Worm (Caenorhabditis elegans): ENCODE measurements around the gene nhr-211.

The nhr-211 gene

DNA sequence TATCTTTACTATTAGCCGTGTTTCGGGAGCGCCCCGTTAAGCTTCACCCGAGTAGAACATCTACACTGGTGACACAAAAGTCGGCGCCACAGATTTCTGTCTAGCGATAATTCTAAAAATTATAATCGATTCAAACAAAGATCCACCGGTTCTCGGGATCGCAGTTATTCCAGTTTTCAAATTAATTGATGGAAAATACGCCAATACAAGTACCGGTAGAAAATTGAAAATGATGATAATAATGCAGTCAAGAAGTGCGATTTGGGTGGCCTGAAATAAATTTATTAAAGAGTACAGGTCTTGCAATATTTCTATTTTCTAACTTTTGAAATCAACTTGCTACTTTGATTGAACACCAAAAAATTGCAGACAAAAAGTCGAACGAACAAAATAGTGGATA lies 19.3 kb upstream of the nhr-211 start:
- TF ChIP-seq lin-11 (tag; optimal IDR thresholded peaks at IDR 0.05) (no peak), unc-55 (GFP tag; optimal IDR thresholded peaks at IDR 0.05) (no peak), zag-1 (tag; optimal IDR thresholded peaks at IDR 0.05) (no peak), egl-27 (tag; optimal IDR thresholded peaks at IDR 0.05) (no peak), nhr-11 (tag; optimal IDR thresholded peaks at IDR 0.05) (no peak), skn-1 (tag; optimal IDR thresholded peaks at IDR 0.05) (no peak), blmp-1 (tag; optimal IDR thresholded peaks at IDR 0.05; ENCODE audit: insufficient read depth) (no peak), Y55F3AM.14 (GFP tag; optimal IDR thresholded peaks at IDR 0.05) (no peak)

DNA sequence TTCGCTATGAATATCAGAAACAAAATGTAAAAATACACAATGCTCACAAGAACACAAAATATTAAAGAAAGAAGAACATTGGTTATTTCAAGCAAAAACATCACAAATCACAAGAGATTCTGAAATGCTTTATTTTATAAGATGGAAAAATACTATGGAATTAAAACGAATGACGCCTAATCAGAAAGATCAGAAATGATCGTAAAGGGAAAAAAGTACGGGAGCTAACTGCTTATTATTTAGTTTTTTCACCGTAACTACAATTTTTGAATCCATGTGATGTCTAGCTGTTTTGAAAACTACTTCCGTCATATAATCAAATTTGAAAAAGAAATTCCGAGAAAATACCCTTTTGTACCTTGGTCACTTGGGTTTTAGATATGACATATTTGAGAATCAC lies 18.3 kb upstream of the nhr-211 start, which contains the start of gene srbc-57:
TSS of gene srbc-57 (minus strand) at position 101 of the 400 bp plus-strand sequence.
- no peak for TF ChIP-seq nhr-11 (tag; optimal IDR thresholded peaks at IDR 0.05)
- no peak for TF ChIP-seq dmd-4 (tag; optimal IDR thresholded peaks at IDR 0.05)
- TF ChIP-seq peb-1 (tag; optimal IDR thresholded peaks at IDR 0.05), result no peak
- no peak for TF ChIP-seq nhr-23 (tag; optimal IDR thresholded peaks at IDR 0.05)
- TF ChIP-seq C34F6.9 (tag; optimal IDR thresholded peaks at IDR 0.05), result no peak
- no peak for TF ChIP-seq Y55F3AM.14 (GFP tag; optimal IDR thresholded peaks at IDR 0.05)
- TF ChIP-seq nhr-6 (tag; optimal IDR thresholded peaks at IDR 0.05), result no peak
- TF ChIP-seq mbf-1 (tag; optimal IDR thresholded peaks at IDR 0.05), result no peak
- no peak for TF ChIP-seq snpc-4 (tag; optimal IDR thresholded peaks at IDR 0.05)
- TF ChIP-seq nhr-12 (tag; optimal IDR thresholded peaks at IDR 0.05), result no peak
- no peak for TF ChIP-seq ceh-82 (tag; optimal IDR thresholded peaks at IDR 0.05)

DNA sequence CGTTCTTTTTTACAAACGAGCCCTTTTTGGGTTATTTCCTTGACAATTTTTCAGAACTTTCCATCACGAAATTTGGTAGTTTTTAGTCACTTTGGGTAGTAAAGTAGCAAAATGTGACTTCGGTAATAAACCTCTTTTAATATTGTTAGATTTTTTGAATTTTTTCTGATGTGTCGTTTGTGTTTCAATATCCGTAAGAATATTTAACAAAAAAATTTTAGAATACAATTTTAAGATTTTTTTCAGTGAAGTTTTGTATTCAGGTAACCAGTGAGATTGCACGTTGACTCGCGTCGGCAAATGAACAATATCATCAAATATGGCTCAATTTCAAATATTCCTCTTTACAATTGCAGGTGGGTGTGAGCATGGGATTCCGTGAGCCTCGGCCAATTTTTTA lies 14.2 kb upstream of the nhr-211 start, which contains the start of gene srt-31:
TSS of gene srt-31 (plus strand) at position 301 of the 400 bp plus-strand sequence.
- no peak for TF ChIP-seq nhr-237 (tag; optimal IDR thresholded peaks at IDR 0.05)
- no peak for TF ChIP-seq ztf-1 (GFP tag; conservative IDR thresholded peaks at IDR 0.05)
- TF ChIP-seq unc-55 (GFP tag; optimal IDR thresholded peaks at IDR 0.05), result no peak
- TF ChIP-seq sma-9 (GFP tag; optimal IDR thresholded peaks at IDR 0.05), result no peak
- TF ChIP-seq sma-9 (tag; optimal IDR thresholded peaks at IDR 0.05), result no peak
- no peak for TF ChIP-seq elt-1 (tag; optimal IDR thresholded peaks at IDR 0.05)
- TF ChIP-seq ceh-16 (tag; optimal IDR thresholded peaks at IDR 0.05), result no peak
- no peak for TF ChIP-seq ztf-4 (tag; optimal IDR thresholded peaks at IDR 0.05)
- TF ChIP-seq nhr-6 (tag; optimal IDR thresholded peaks at IDR 0.05), result no peak
- TF ChIP-seq ceh-82 (tag; optimal IDR thresholded peaks at IDR 0.05), result no peak
- no peak for TF ChIP-seq crh-2 (tag; optimal IDR thresholded peaks at IDR 0.05)
- no peak for TF ChIP-seq Y55F3AM.14 (GFP tag; optimal IDR thresholded peaks at IDR 0.05)
- no peak for TF ChIP-seq ztf-11 (tag; optimal IDR thresholded peaks at IDR 0.05)

DNA sequence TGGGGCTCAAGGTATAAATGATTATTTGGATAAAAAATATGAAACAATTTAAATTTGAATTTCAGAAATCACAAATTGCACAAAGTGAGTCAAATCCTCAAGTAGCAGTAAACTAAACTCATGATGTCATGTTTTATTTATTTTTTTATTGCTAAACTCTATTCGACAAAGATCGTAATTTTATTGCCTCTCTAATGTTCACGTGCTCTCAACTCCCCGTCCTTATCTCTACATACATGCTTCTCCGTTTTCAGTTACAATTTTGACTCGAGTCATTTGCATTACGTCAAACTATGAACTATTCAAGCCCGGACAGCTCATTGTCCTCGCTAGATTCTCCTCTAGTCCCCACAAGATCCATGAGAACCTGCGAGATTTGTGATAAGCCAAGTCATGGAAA lies 12.3 kb upstream of the nhr-211 start, which contains the start of gene nhr-99:
TSS of gene nhr-99 (plus strand) at position 263 of the 400 bp plus-strand sequence.
- TF ChIP-seq skn-1 (tag; optimal IDR thresholded peaks at IDR 0.05) (no peak), nhr-21 (tag; optimal IDR thresholded peaks at IDR 0.05) (no peak), crh-2 (tag; optimal IDR thresholded peaks at IDR 0.05) (peak; percentile 26), ztf-11 (tag; optimal IDR thresholded peaks at IDR 0.05) (no peak), alr-1 (tag; optimal IDR thresholded peaks at IDR 0.05) (no peak), fos-1 (tag; optimal IDR thresholded peaks at IDR 0.05) (peak; percentile 79), sma-9 (GFP tag; optimal IDR thresholded peaks at IDR 0.05) (peak; percentile 43), sma-9 (tag; optimal IDR thresholded peaks at IDR 0.05) (no peak), lin-39 (tag; optimal IDR thresholded peaks at IDR 0.05) (no peak), elt-3 (tag; optimal IDR thresholded peaks at IDR 0.05) (no peak), gmeb-1 (tag; optimal IDR thresholded peaks at IDR 0.05) (no peak)

DNA sequence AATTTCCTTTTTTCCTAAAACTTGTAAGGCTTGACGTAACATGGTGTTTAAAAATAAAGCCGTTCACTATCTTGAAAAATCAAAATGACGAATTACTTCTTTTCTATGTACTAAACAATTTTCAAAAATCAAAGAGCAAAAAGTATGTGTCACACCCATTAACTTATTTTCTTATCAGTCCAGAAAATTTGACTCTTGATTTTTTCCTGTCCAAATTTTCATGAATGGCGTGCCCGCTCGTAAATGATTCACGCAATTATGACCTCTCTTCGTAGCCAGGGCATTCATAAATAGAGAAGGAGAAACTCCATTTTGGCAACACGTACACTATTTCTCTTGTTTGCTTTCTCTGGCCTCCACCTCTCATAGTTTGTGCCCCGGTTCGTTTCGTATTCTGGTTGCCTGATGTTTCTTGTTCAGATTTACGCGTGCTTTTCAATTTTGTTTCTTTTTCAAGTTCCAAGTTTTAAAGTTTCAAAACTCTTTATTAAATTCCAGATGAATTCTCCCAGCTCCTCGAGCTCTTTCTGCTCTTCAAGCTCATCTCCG lies 9.0 kb upstream of the nhr-211 start, which contains the start of gene nhr-55:
TSS of gene nhr-55 (plus strand) at position 499 of the 549 bp plus-strand sequence.
- no peak for TF ChIP-seq lin-13 (GFP tag; optimal IDR thresholded peaks at IDR 0.05)
- peak; percentile 44 for TF ChIP-seq crh-2 (tag; optimal IDR thresholded peaks at IDR 0.05)
- no peak for TF ChIP-seq nhr-6 (tag; optimal IDR thresholded peaks at IDR 0.05)
- TF ChIP-seq ztf-4 (tag; optimal IDR thresholded peaks at IDR 0.05), result no peak
- no peak for TF ChIP-seq Y55F3AM.14 (GFP tag; optimal IDR thresholded peaks at IDR 0.05)
- no peak for TF ChIP-seq nhr-77 (tag; optimal IDR thresholded peaks at IDR 0.05)
- no peak for TF ChIP-seq ceh-82 (tag; optimal IDR thresholded peaks at IDR 0.05)
- TF ChIP-seq sma-3 (GFP tag; optimal IDR thresholded peaks at IDR 0.05), result no peak
- TF ChIP-seq snpc-4 (tag; optimal IDR thresholded peaks at IDR 0.05), result no peak
- TF ChIP-seq nhr-25 (tag; optimal IDR thresholded peaks at IDR 0.05), result no peak
- TF ChIP-seq blmp-1 (tag; optimal IDR thresholded peaks at IDR 0.05; ENCODE audit: insufficient read depth), result no peak
- TF ChIP-seq nhr-237 (tag; optimal IDR thresholded peaks at IDR 0.05), result no peak
- TF ChIP-seq peb-1 (tag; optimal IDR thresholded peaks at IDR 0.05), result no peak
- TF ChIP-seq F13H6.1 (tag; optimal IDR thresholded peaks at IDR 0.05), result no peak
- TF ChIP-seq fos-1 (tag; optimal IDR thresholded peaks at IDR 0.05), result peak; percentile 93
- TF ChIP-seq ama-1 (optimal IDR thresholded peaks at IDR 0.05), result no peak
- peak; percentile 53 for TF ChIP-seq sma-9 (GFP tag; optimal IDR thresholded peaks at IDR 0.05)
- TF ChIP-seq sma-9 (tag; optimal IDR thresholded peaks at IDR 0.05), result no peak
- TF ChIP-seq unc-39 (tag; optimal IDR thresholded peaks at IDR 0.05), result no peak
- TF ChIP-seq alr-1 (tag; optimal IDR thresholded peaks at IDR 0.05), result no peak
- TF ChIP-seq ZK546.5 (tag; optimal IDR thresholded peaks at IDR 0.05), result no peak
- no peak for TF ChIP-seq elt-3 (tag; optimal IDR thresholded peaks at IDR 0.05)
- no peak for TF ChIP-seq dmd-4 (tag; optimal IDR thresholded peaks at IDR 0.05)
- TF ChIP-seq nhr-21 (tag; optimal IDR thresholded peaks at IDR 0.05), result no peak

Data from whole organism, L2 larva.